Worm (Caenorhabditis elegans) whole organism, L2 larva: Measurements from ENCODE around the gene F35C11.4.

ENCODE experiments used
- C34F6.9 ChIP-seq: fragments of 150-350 bp; optimal IDR thresholded peaks from 2 replicates; lab custom pipeline; 2014; ENCODE audit warnings: missing biosample characterization, missing genetic modification characterization
- F13H6.1 ChIP-seq: sonication (generic microtip); optimal IDR thresholded peaks from 2 replicates; lab custom pipeline; 2016; ENCODE audit warnings: missing genetic modification characterization, missing compliant biosample characterization
- R02D3.7 ChIP-seq: fragments of 150-350 bp; optimal IDR thresholded peaks from 2 replicates; lab custom pipeline; 2014; ENCODE audit warnings: missing biosample characterization, missing genetic modification characterization
- Y55F3AM.14 ChIP-seq: fragments of 200-800 bp; sonication (Bioruptor generic); optimal IDR thresholded peaks from 2 replicates; lab custom pipeline; 2018; ENCODE audit warnings: mild to moderate bottlenecking, missing genetic modification characterization, missing compliant biosample characterization
- alr-1 ChIP-seq: fragments of 150-350 bp; optimal IDR thresholded peaks from 2 replicates; lab custom pipeline; 2014; ENCODE audit warnings: missing biosample characterization, missing genetic modification characterization
- aly-2 ChIP-seq: fragments of 150-350 bp; optimal IDR thresholded peaks from 2 replicates; lab custom pipeline; 2014; ENCODE audit warnings: missing biosample characterization, missing genetic modification characterization
- ceh-16 ChIP-seq: fragments of 150-350 bp; optimal IDR thresholded peaks from 2 replicates; lab custom pipeline; 2014; ENCODE audit warnings: missing biosample characterization, missing genetic modification characterization
- ceh-82 ChIP-seq: fragments of 150-350 bp; optimal IDR thresholded peaks from 2 replicates; lab custom pipeline; 2014; ENCODE audit warnings: missing biosample characterization, missing genetic modification characterization
- crh-2 ChIP-seq: sonication (generic microtip); optimal IDR thresholded peaks from 2 replicates; lab custom pipeline; 2017; ENCODE audit warnings: missing biosample characterization, missing genetic modification characterization
- egl-27 ChIP-seq: sonication (generic microtip); optimal IDR thresholded peaks from 3 replicates; lab custom pipeline; 2017; ENCODE audit warnings: missing biosample characterization, missing genetic modification reagents, missing genetic modification characterization
- elt-3 ChIP-seq: sonication (generic microtip); optimal IDR thresholded peaks from 2 replicates; lab custom pipeline; 2017; ENCODE audit warnings: missing biosample characterization, missing genetic modification characterization
- fos-1 ChIP-seq: fragments of 150-350 bp; optimal IDR thresholded peaks from 2 replicates; lab custom pipeline; 2014; ENCODE audit warnings: missing biosample characterization, missing genetic modification characterization
- lin-11 ChIP-seq: fragments of 150-350 bp; sonication (generic microtip); optimal IDR thresholded peaks from 2 replicates; lab custom pipeline; 2014; ENCODE audit warnings: missing biosample characterization, missing genetic modification characterization, inconsistent platforms, mixed read lengths
- lin-13 ChIP-seq: fragments of 150-350 bp; optimal IDR thresholded peaks from 2 replicates; lab custom pipeline; 2014; ENCODE audit warnings: missing biosample characterization, missing genetic modification reagents, missing genetic modification characterization
- lin-39 ChIP-seq: fragments of 150-350 bp; optimal IDR thresholded peaks from 2 replicates; lab custom pipeline; 2014; ENCODE audit warnings: missing biosample characterization, missing genetic modification reagents, missing genetic modification characterization
- lsy-2 ChIP-seq, 2 experiments: fragments of 150-350 bp in 1 of 2; sonication (generic microtip) in 1 of 2; optimal IDR thresholded peaks; 2 replicates each; lab custom pipeline; 2014 to 2017; ENCODE audit warnings: missing biosample characterization in 2 of 2, missing genetic modification characterization in 2 of 2
- nhr-10 ChIP-seq: sonication (generic microtip); optimal IDR thresholded peaks from 2 replicates; lab custom pipeline; 2017; ENCODE audit warnings: missing biosample characterization, missing genetic modification characterization
- nhr-11 ChIP-seq: fragments of 150-350 bp; optimal IDR thresholded peaks from 2 replicates; lab custom pipeline; 2014; ENCODE audit warnings: missing biosample characterization, missing genetic modification characterization
- nhr-12 ChIP-seq: fragments of 150-350 bp; optimal IDR thresholded peaks from 2 replicates; lab custom pipeline; 2014; ENCODE audit warnings: missing biosample characterization, missing genetic modification characterization
- nhr-21 ChIP-seq: fragments of 150-350 bp; optimal IDR thresholded peaks from 2 replicates; lab custom pipeline; 2014; ENCODE audit warnings: missing biosample characterization, missing genetic modification characterization
- nhr-23 ChIP-seq: fragments of 150-350 bp; optimal IDR thresholded peaks from 2 replicates; lab custom pipeline; 2014; ENCODE audit warnings: missing biosample characterization, missing genetic modification reagents, missing genetic modification characterization
- nhr-25 ChIP-seq: fragments of 150-350 bp; sonication (generic microtip); optimal IDR thresholded peaks from 3 replicates; lab custom pipeline; 2014; ENCODE audit warnings: missing biosample characterization, missing genetic modification characterization
- nhr-6 ChIP-seq: fragments of 150-350 bp; optimal IDR thresholded peaks from 2 replicates; lab custom pipeline; 2014; ENCODE audit warnings: missing biosample characterization, missing genetic modification characterization
- sem-4 ChIP-seq: fragments of 150-350 bp; optimal IDR thresholded peaks from 2 replicates; lab custom pipeline; 2014; ENCODE audit warnings: missing biosample characterization, missing genetic modification reagents, missing genetic modification characterization
- sma-3 ChIP-seq: sonication (generic microtip); optimal IDR thresholded peaks from 2 replicates; lab custom pipeline; 2016; ENCODE audit warnings: missing genetic modification reagents, missing genetic modification characterization, missing compliant biosample characterization
- sma-9 ChIP-seq, 2 experiments: fragments of 150-350 bp in 1 of 2; sonication (generic microtip) in 1 of 2; optimal IDR thresholded peaks; 2 replicates each; lab custom pipeline; 2014 to 2016; ENCODE audit warnings: missing genetic modification characterization in 2 of 2, mild to moderate bottlenecking in 1 of 2, missing biosample characterization in 1 of 2, missing compliant biosample characterization in 1 of 2, missing genetic modification reagents in 1 of 2, moderate library complexity in 1 of 2
- snpc-4 ChIP-seq: fragments of 150-350 bp; optimal IDR thresholded peaks from 2 replicates; lab custom pipeline; 2014; ENCODE audit warnings: missing biosample characterization, missing genetic modification characterization
- unc-39 ChIP-seq: fragments of 150-350 bp; optimal IDR thresholded peaks from 2 replicates; lab custom pipeline; 2014; ENCODE audit warnings: missing biosample characterization, missing genetic modification characterization
- ztf-1 ChIP-seq: fragments of 200-800 bp; sonication (Bioruptor generic); conservative IDR thresholded peaks from 2 replicates; pipeline ENCODE4 v1.3.6; 2022; ENCODE audit warnings: missing genetic modification characterization, missing compliant biosample characterization
- ztf-11 ChIP-seq: sonication (generic microtip); optimal IDR thresholded peaks from 2 replicates; lab custom pipeline; 2017; ENCODE audit warnings: missing biosample characterization, missing genetic modification characterization
- ztf-4 ChIP-seq: fragments of 150-350 bp; optimal IDR thresholded peaks from 2 replicates; lab custom pipeline; 2014; ENCODE audit warnings: missing biosample characterization, missing genetic modification characterization

F35C11.4 gene

DNA sequence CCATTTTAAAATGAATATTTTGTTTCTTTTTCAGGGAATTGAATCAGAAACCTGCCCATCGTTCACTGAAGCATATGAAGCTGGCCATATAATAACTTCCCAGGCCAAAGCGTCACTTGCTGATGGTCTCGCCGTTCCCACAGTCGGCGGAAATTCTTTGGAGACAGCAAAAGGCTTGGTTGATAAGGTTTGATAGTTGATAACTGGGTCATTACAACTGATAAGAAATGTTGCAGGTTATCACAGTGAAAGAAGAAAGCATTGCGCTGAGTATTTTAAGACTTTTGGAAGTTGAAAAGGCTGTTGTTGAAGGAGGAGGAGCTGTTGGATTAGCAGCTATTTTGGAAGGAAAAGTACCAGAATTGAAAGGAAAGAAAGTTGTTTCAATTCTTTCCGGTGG lies 17.8 kb downstream of the F35C11.4 start:
- no peak for TF ChIP-seq sma-3 (GFP tag; lab: Kevin White, UChicago)
- peak; percentile 89 for TF ChIP-seq fos-1 (tag; lab: Kevin White, UChicago)
- peak; percentile 5 for TF ChIP-seq sma-9 (GFP tag; optimal IDR thresholded peaks at IDR 0.05; lab: Kevin White, UChicago)
- no peak for TF ChIP-seq sma-9 (tag; optimal IDR thresholded peaks at IDR 0.05; lab: Kevin White, UChicago)
- TF ChIP-seq, all 48 proteins: peak for 2

DNA sequence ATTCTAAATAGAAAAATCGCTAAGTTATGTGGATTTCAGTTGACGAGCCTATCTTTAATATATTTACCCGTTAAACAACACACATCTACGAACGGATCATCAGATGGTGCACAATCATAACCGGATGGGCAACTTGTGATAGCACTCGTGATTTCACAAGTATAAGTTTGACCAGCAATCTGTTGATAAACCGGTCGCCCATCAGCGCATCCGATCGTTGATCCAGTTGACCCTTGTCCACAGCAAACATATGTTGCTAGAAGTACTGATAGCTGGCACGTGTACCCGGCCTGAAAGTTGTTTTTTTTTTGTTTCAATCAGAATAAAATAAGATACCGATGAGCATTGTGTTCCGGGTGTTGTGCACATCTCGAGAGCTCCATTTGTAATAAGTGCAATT lies 18.9 kb downstream of the F35C11.4 start:
- no peak for TF ChIP-seq Y55F3AM.14 (GFP tag; lab: Kevin White, UChicago)
- no peak for TF ChIP-seq C34F6.9 (tag; lab: Kevin White, UChicago)
- TF ChIP-seq nhr-21 = no peak

DNA sequence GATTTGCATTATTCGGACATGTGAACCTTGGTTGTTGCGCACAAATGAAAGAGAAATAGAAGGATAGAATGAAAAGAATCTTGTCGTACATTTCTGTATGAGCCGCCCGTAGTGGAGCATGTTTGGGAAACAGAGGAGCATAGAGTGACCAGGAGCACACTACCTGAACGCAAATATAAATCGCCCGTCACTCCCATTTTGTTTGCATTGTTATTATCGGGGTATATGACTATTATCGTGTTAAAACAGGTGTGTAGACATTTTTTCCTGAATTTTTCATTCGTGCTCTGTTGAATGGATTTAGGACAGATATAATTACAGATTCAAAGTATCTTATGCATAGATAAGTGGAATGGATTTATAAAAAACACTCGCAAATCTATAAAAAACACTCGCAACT lies 20.5 kb downstream of the F35C11.4 start, which contains the start of gene K01C8.2:
Gene K01C8.2, minus strand, starts transcription at position 101 of the 400 bp plus-strand sequence.
- no peak for TF ChIP-seq nhr-6
- TF ChIP-seq sma-9 (GFP tag; optimal IDR thresholded peaks at IDR 0.05; lab: Kevin White, UChicago) = no peak
- no peak for TF ChIP-seq sma-9 (tag; optimal IDR thresholded peaks at IDR 0.05; lab: Kevin White, UChicago)
- TF ChIP-seq crh-2 = no peak
- TF ChIP-seq egl-27 (tag; lab: Kevin White, UChicago) = no peak
- TF ChIP-seq lsy-2 (tag; optimal IDR thresholded peaks at IDR 0.05; lab: Kevin White, UChicago) = no peak
- no peak for TF ChIP-seq nhr-25
- TF ChIP-seq C34F6.9 (tag; lab: Kevin White, UChicago) = no peak
- TF ChIP-seq ztf-4 (tag; lab: Kevin White, UChicago) = no peak
- TF ChIP-seq elt-3 (tag; lab: Kevin White, UChicago) = no peak
- no peak for TF ChIP-seq fos-1 (tag; lab: Kevin White, UChicago)
- TF ChIP-seq nhr-11 = no peak
- TF ChIP-seq snpc-4 = no peak
- TF ChIP-seq nhr-12 (tag; lab: Kevin White, UChicago) = no peak
- no peak for TF ChIP-seq F13H6.1

DNA sequence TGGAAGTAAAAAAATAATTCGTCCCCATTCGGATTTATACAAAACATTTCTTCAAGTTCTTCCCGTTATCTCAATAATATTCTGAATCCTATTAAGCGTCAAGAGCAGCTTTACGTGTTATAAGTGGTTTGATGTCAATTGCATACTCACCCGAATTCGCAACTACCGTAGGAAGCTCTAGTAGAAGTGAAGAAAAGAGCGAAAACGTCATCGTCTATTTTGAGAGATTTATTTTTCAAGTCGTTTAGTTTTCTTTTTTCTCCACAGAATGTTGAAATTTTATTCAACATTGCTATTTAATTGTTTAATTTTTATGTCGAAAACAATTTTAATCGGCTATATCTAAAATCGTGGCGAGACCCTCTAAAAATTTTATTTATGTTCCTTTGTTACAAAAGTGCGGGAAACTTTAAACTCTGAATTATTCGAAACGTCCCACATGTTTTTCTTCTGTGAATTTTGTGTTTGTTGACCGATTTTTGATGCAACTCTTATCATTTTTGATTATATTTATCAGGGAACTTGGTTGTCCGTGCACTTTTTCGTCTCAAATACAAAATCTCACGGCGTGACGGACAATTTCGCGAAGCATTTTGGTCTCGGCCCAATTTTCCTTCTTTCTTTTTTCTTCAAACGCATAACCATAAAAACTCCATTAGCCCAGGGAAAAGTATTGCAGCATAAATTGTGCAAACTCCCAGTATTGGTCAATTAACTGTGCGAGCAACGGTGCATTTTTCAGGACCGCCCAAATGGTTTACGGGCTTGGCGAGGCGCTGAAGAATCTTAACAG lies 21.2 kb downstream of the F35C11.4 start, which contains the start of gene tdc-1:
Gene tdc-1, plus strand, starts transcription at position 743 of the 793 bp plus-strand sequence.
- TF ChIP-seq nhr-10 (tag; lab: Kevin White, UChicago) = no peak
- no peak for TF ChIP-seq ztf-4 (tag; lab: Kevin White, UChicago)
- no peak for TF ChIP-seq crh-2

DNA sequence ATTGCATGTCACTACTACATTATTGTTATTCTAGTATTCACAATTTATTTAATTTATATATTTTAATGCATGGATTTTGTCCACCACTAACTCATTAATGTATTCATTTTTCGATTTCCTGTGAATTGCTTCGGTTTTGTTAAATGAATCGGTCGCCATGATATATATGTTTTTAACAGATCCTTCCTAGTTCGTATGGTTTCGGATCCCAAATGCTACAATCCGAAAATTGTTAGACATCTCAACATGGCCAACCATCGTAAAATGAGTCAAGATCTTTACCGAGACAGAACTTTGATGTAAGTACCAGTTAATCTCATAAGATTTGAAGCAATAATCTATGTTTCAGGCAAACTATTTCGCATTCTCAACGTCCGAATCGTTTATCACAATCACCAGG lies 24.3 kb downstream of the F35C11.4 start:
- no peak for TF ChIP-seq nhr-11
- TF ChIP-seq nhr-23 (tag; lab: Kevin White, UChicago) = no peak
- TF ChIP-seq ceh-82 = no peak
- no peak for TF ChIP-seq ztf-4 (tag; lab: Kevin White, UChicago)
- no peak for TF ChIP-seq ztf-11 (tag; lab: Kevin White, UChicago)
- no peak for TF ChIP-seq sma-9 (GFP tag; optimal IDR thresholded peaks at IDR 0.05; lab: Kevin White, UChicago)
- TF ChIP-seq sma-9 (tag; optimal IDR thresholded peaks at IDR 0.05; lab: Kevin White, UChicago) = no peak
- no peak for TF ChIP-seq R02D3.7 (tag; lab: Kevin White, UChicago)
- TF ChIP-seq snpc-4 = no peak
- no peak for TF ChIP-seq sem-4 (tag; lab: Kevin White, UChicago)
- TF ChIP-seq ztf-1 (GFP tag; lab: Robert Waterston, UW) = no peak
- TF ChIP-seq lsy-2 (tag; optimal IDR thresholded peaks at IDR 0.05; lab: Kevin White, UChicago) = no peak
- TF ChIP-seq aly-2 (tag; lab: Kevin White, UChicago) = no peak
- no peak for TF ChIP-seq unc-39
- no peak for TF ChIP-seq lin-39 (tag; lab: Kevin White, UChicago)
- TF ChIP-seq alr-1 = no peak
- TF ChIP-seq nhr-12 (tag; lab: Kevin White, UChicago) = no peak
- TF ChIP-seq lin-13 (GFP tag; lab: Kevin White, UChicago) = no peak
- TF ChIP-seq ceh-16 (tag; lab: Kevin White, UChicago) = no peak
- TF ChIP-seq sma-3 (GFP tag; lab: Kevin White, UChicago) = no peak
- no peak for TF ChIP-seq lin-11 (tag; lab: Kevin White, UChicago)
